Fruit fly (Drosophila melanogaster): ENCODE measurements around the gene CG14662.
A peak's percentile ranks its signal among the peaks of the same experiment; 100 is the strongest.

The CG14662 gene

dm6 chr3R:4997399-4998203 is 13.6 kb upstream of the CG14662 start (continued):
- TF ChIP-seq mam (GFP tag; optimal IDR thresholded peaks at IDR 0.05) (no peak), ara (GFP tag; IDR thresholded peaks at IDR 0.05) (peak; percentile 52; the same call in 1 of the 2 replicates), Rfx (GFP tag; IDR thresholded peaks at IDR 0.05) (no peak), CG9797 (GFP tag; optimal IDR thresholded peaks at IDR 0.05) (no peak), CG30403 (GFP tag; optimal IDR thresholded peaks at IDR 0.05) (peak; percentile 2), CG8478 (optimal IDR thresholded peaks at IDR 0.05) (no peak), nerfin-2 (GFP tag; IDR thresholded peaks at IDR 0.05; ENCODE audit: partially characterized antibody) (no peak), row (GFP tag; IDR thresholded peaks at IDR 0.05) (peak; percentile 57), Bteb2 (GFP tag; optimal IDR thresholded peaks at IDR 0.05) (no peak), CG17385 (GFP tag; optimal IDR thresholded peaks at IDR 0.05) (no peak), CoRest (tag; optimal IDR thresholded peaks at IDR 0.05) (no peak), Poxn (GFP tag; IDR thresholded peaks at IDR 0.05) (no peak), stc (GFP tag; IDR thresholded peaks at IDR 0.05) (peak; percentile 59; the same call in 1 of the 2 replicates), CG10654 (GFP tag; optimal IDR thresholded peaks at IDR 0.05) (no peak), CG15514 (GFP tag; optimal IDR thresholded peaks at IDR 0.05) (no peak), zfh2 (GFP tag; optimal IDR thresholded peaks at IDR 0.05) (no peak), CG34422 (GFP tag; IDR thresholded peaks at IDR 0.05) (no peak), Jarid2 (GFP tag; optimal IDR thresholded peaks at IDR 0.05) (peak; percentile 11), vfl (GFP tag; optimal IDR thresholded peaks at IDR 0.05) (no peak), fu2 (GFP tag; optimal IDR thresholded peaks at IDR 0.05) (no peak), CG4328 (GFP tag; optimal IDR thresholded peaks at IDR 0.05) (no peak), cato (GFP tag; optimal IDR thresholded peaks at IDR 0.05; ENCODE audit: borderline replicate concordance) (no peak), CG14860 (GFP tag; IDR thresholded peaks at IDR 0.05; ENCODE audit: partially characterized antibody) (no peak), HLH54F (GFP tag; optimal IDR thresholded peaks at IDR 0.05) (no peak), lmd (GFP tag; IDR thresholded peaks at IDR 0.05) (0 out of 2 replicates have a peak, but pooled peaks have one; percentile 4), CG5245 (GFP tag; optimal IDR thresholded peaks at IDR 0.05) (no peak), sr (GFP tag; IDR thresholded peaks at IDR 0.05) (no peak), trh (GFP tag; optimal IDR thresholded peaks at IDR 0.05) (no peak), Chrac-16 (GFP tag; optimal IDR thresholded peaks at IDR 0.05) (no peak), fru (optimal IDR thresholded peaks at IDR 0.05) (no peak), CG12236 (GFP tag; optimal IDR thresholded peaks at IDR 0.05) (peak; percentile 19), CG13424 (tag; optimal IDR thresholded peaks at IDR 0.05) (no peak), Dbx (GFP tag; IDR thresholded peaks at IDR 0.05) (no peak), CG15479 (GFP tag; optimal IDR thresholded peaks at IDR 0.05) (no peak), ftz-f1 (GFP tag; optimal IDR thresholded peaks at IDR 0.05) (no peak), pfk (GFP tag; optimal IDR thresholded peaks at IDR 0.05) (no peak), CG8290 (GFP tag; optimal IDR thresholded peaks at IDR 0.05) (no peak), CG8290 (tag; optimal IDR thresholded peaks at IDR 0.05) (no peak), slp2 (GFP tag; optimal IDR thresholded peaks at IDR 0.05) (no peak), CG12299 (tag; optimal IDR thresholded peaks at IDR 0.05) (no peak), CG10321 (GFP tag; IDR thresholded peaks at IDR 0.05) (no peak), CG1602 (GFP tag; optimal IDR thresholded peaks at IDR 0.05) (peak; percentile 27), pzg (GFP tag; optimal IDR thresholded peaks at IDR 0.05) (no peak), CG6813 (GFP tag; optimal IDR thresholded peaks at IDR 0.05) (no peak), tin (GFP tag; optimal IDR thresholded peaks at IDR 0.05) (no peak), tx (GFP tag; optimal IDR thresholded peaks at IDR 0.05) (no peak), Dll (GFP tag; IDR thresholded peaks at IDR 0.05; ENCODE audit: partially characterized antibody) (0 out of 4 replicates have a peak, but pooled peaks have one; percentile 21), Spps (tag; optimal IDR thresholded peaks at IDR 0.05) (peak; percentile 2), unc-4 (GFP tag; IDR thresholded peaks at IDR 0.05; ENCODE audit: partially characterized antibody) (no peak), CG33557 (GFP tag; optimal IDR thresholded peaks at IDR 0.05) (no peak), Bgb (GFP tag; IDR thresholded peaks at IDR 0.05; ENCODE audit: partially characterized antibody) (no peak)
